Fruit fly (Drosophila melanogaster) whole organism, embryonic: Measurements from ENCODE around the gene Hmr.
A peak's percentile ranks its signal among the peaks of the same experiment; 100 is the strongest.

Experiments used
- CG10209 ChIP-seq: fragments of 200-800 bp; sonication (Bioruptor generic); optimal IDR thresholded peaks from 3 replicates; lab custom pipeline; 2017; ENCODE audit warnings: missing biosample characterization, mild to moderate bottlenecking, missing genetic modification characterization, missing genetic modification reagents
- CG10366 ChIP-seq: fragments of 200-800 bp; sonication (Bioruptor generic); IDR thresholded peaks from 2 replicates; pipeline ENCODE4 v1.3.6; 2022; ENCODE audit warnings: missing biosample characterization, missing genetic modification characterization
- CG11695 ChIP-seq: fragments of 200-800 bp; sonication (Bioruptor generic); IDR thresholded peaks from 3 replicates; pipeline ENCODE4 v1.3.6; 2022; ENCODE audit warnings: missing biosample characterization, missing genetic modification characterization
- CG12769 ChIP-seq: fragments of 200-800 bp; sonication (Bioruptor generic); optimal IDR thresholded peaks from 2 replicates; lab custom pipeline; 2019; ENCODE audit warnings: missing biosample characterization, mild to moderate bottlenecking, missing genetic modification characterization, moderate library complexity
- CG13287 ChIP-seq: fragments of 200-800 bp; sonication (Bioruptor generic); IDR thresholded peaks from 2 replicates; pipeline ENCODE4 v1.3.6; 2022; ENCODE audit warnings: missing biosample characterization, missing genetic modification characterization; ENCODE audit not compliant: partially characterized antibody
- CG16813 ChIP-seq: fragments of 200-800 bp; sonication (Bioruptor generic); IDR thresholded peaks from 3 replicates; pipeline ENCODE4 v1.3.6; 2022; ENCODE audit warnings: missing biosample characterization, missing genetic modification characterization; ENCODE audit not compliant: partially characterized antibody
- CG17361 ChIP-seq: fragments of 200-800 bp; sonication (Bioruptor generic); IDR thresholded peaks from 3 replicates; pipeline ENCODE4 v1.3.6; 2022; ENCODE audit warnings: missing biosample characterization, missing genetic modification characterization
- CG17829 ChIP-seq: fragments of 200-800 bp; optimal IDR thresholded peaks from 2 replicates; lab custom pipeline; 2019; ENCODE audit warnings: missing biosample characterization, mild to moderate bottlenecking, missing genetic modification characterization, moderate library complexity
- CG18262 ChIP-seq: fragments of 200-800 bp; optimal IDR thresholded peaks from 3 replicates; lab custom pipeline; 2019; ENCODE audit warnings: missing biosample characterization, mild to moderate bottlenecking, missing genetic modification characterization, moderate library complexity
- CG18619 ChIP-seq: fragments of 200-800 bp; sonication (Bioruptor generic); optimal IDR thresholded peaks from 3 replicates; lab custom pipeline; 2017; ENCODE audit warnings: missing biosample characterization, mild to moderate bottlenecking, missing genetic modification characterization
- CG31388 ChIP-seq: fragments of 200-800 bp; sonication (Bioruptor generic); optimal IDR thresholded peaks from 2 replicates; lab custom pipeline; 2016; ENCODE audit warnings: missing biosample characterization, missing genetic modification characterization
- CG6689 ChIP-seq: fragments of 200-800 bp; sonication (Bioruptor generic); IDR thresholded peaks from 2 replicates; pipeline ENCODE4 v1.3.6; 2022; ENCODE audit warnings: missing biosample characterization, missing genetic modification characterization
- CG7357 ChIP-seq: fragments of 200-800 bp; sonication (Bioruptor generic); IDR thresholded peaks from 3 replicates; pipeline ENCODE4 v1.3.6; 2022; ENCODE audit warnings: missing biosample characterization, missing genetic modification characterization
- CG8281 ChIP-seq: fragments of 200-800 bp; sonication (Bioruptor generic); optimal IDR thresholded peaks from 2 replicates; lab custom pipeline; 2018; ENCODE audit warnings: missing biosample characterization, mild to moderate bottlenecking, missing genetic modification characterization, moderate library complexity
- CG9817 ChIP-seq: fragments of 200-800 bp; sonication (Bioruptor generic); optimal IDR thresholded peaks from 2 replicates; lab custom pipeline; 2018; ENCODE audit warnings: missing biosample characterization, mild to moderate bottlenecking, missing genetic modification characterization, moderate library complexity
- CHES-1-like ChIP-seq: fragments of 200-800 bp; sonication (Bioruptor generic); optimal IDR thresholded peaks from 2 replicates; lab custom pipeline; 2016; ENCODE audit warnings: missing biosample characterization, missing genetic modification characterization
- Hmx ChIP-seq: fragments of 200-800 bp; sonication (Bioruptor generic); optimal IDR thresholded peaks from 2 replicates; lab custom pipeline; 2016; ENCODE audit warnings: missing biosample characterization, missing genetic modification characterization
- Hr3 ChIP-seq: fragments of 200-800 bp; sonication (Bioruptor generic); optimal IDR thresholded peaks from 3 replicates; lab custom pipeline; 2016; ENCODE audit warnings: missing biosample characterization, missing genetic modification characterization
- Hsf ChIP-seq: fragments of 200-800 bp; sonication (Bioruptor generic); optimal IDR thresholded peaks from 3 replicates; lab custom pipeline; 2016; ENCODE audit warnings: missing biosample characterization, missing genetic modification characterization
- Jarid2 ChIP-seq: fragments of 200-800 bp; sonication (Bioruptor generic); optimal IDR thresholded peaks from 3 replicates; lab custom pipeline; 2017; ENCODE audit warnings: mild to moderate bottlenecking, missing biosample characterization, missing genetic modification reagents, missing genetic modification characterization
- Lhr ChIP-seq: fragments of 200-800 bp; sonication (Bioruptor generic); optimal IDR thresholded peaks from 3 replicates; lab custom pipeline; 2017; ENCODE audit warnings: mild to moderate bottlenecking, missing biosample characterization, missing genetic modification reagents, missing genetic modification characterization
- Myb ChIP-seq: fragments of 200-800 bp; sonication (Bioruptor generic); optimal IDR thresholded peaks from 2 replicates; lab custom pipeline; 2016; ENCODE audit warnings: missing biosample characterization, missing genetic modification characterization
- NK7.1 ChIP-seq: fragments of 200-800 bp; sonication (Bioruptor generic); optimal IDR thresholded peaks from 3 replicates; lab custom pipeline; 2016; ENCODE audit warnings: missing biosample characterization, missing genetic modification characterization
- Scr ChIP-seq: fragments of 200-800 bp; sonication (Bioruptor generic); IDR thresholded peaks from 2 replicates; pipeline ENCODE4 v1.3.6; 2022; ENCODE audit warnings: missing biosample characterization, missing genetic modification characterization; ENCODE audit not compliant: partially characterized antibody
- Side ChIP-seq: fragments of 200-800 bp; sonication (Bioruptor generic); optimal IDR thresholded peaks from 2 replicates; lab custom pipeline; 2016; ENCODE audit warnings: missing biosample characterization, missing genetic modification characterization
- al ChIP-seq: fragments of 200-800 bp; sonication (Bioruptor generic); IDR thresholded peaks from 2 replicates; pipeline ENCODE4 v1.3.6; 2022; ENCODE audit warnings: missing biosample characterization, missing genetic modification characterization
- ap ChIP-seq: fragments of 200-800 bp; sonication (Bioruptor generic); IDR thresholded peaks from 2 replicates; pipeline ENCODE4 v1.3.6; 2022; ENCODE audit warnings: missing biosample characterization, missing genetic modification characterization
- bab2 ChIP-seq: fragments of 200-800 bp; sonication (Bioruptor generic); optimal IDR thresholded peaks from 2 replicates; lab custom pipeline; 2016; ENCODE audit warnings: missing biosample characterization, missing genetic modification characterization
- br ChIP-seq: fragments of >200 bp; optimal IDR thresholded peaks from 2 replicates; lab custom pipeline; 2017
- cg ChIP-seq: fragments of 200-800 bp; sonication (Bioruptor generic); optimal IDR thresholded peaks from 3 replicates; lab custom pipeline; 2019; ENCODE audit warnings: missing biosample characterization, mild to moderate bottlenecking, missing genetic modification characterization, moderate library complexity
- crc ChIP-seq: fragments of 200-800 bp; sonication (Bioruptor generic); optimal IDR thresholded peaks from 2 replicates; lab custom pipeline; 2016; ENCODE audit warnings: missing biosample characterization, missing genetic modification characterization
- dati ChIP-seq: fragments of 200-800 bp; sonication (Bioruptor generic); IDR thresholded peaks from 2 replicates; pipeline ENCODE4 v1.3.6; 2022; ENCODE audit warnings: missing biosample characterization, missing genetic modification characterization
- exex ChIP-seq: fragments of 200-800 bp; sonication (Bioruptor generic); optimal IDR thresholded peaks from 4 replicates; lab custom pipeline; 2018; ENCODE audit warnings: missing biosample characterization, mild to moderate bottlenecking, missing genetic modification characterization, moderate library complexity
- fu2 ChIP-seq: fragments of 200-800 bp; sonication (Bioruptor generic); optimal IDR thresholded peaks from 2 replicates; lab custom pipeline; 2016; ENCODE audit warnings: missing biosample characterization, missing genetic modification characterization
- gcm2 ChIP-seq: fragments of 200-800 bp; sonication (Bioruptor generic); optimal IDR thresholded peaks from 2 replicates; lab custom pipeline; 2016; ENCODE audit warnings: missing biosample characterization, missing genetic modification characterization
- insv ChIP-seq, 2 experiments: fragments of 200-800 bp; sonication (Bioruptor generic); optimal IDR thresholded peaks; 3 replicates each; lab custom pipeline; 2016 to 2018; ENCODE audit warnings: missing biosample characterization in 2 of 2, missing genetic modification characterization in 2 of 2
- kni ChIP-seq: fragments of 200-800 bp; sonication (Bioruptor generic); optimal IDR thresholded peaks from 3 replicates; lab custom pipeline; 2017; ENCODE audit warnings: mild to moderate bottlenecking, missing biosample characterization, missing genetic modification reagents, missing genetic modification characterization
- lbe ChIP-seq: fragments of 200-800 bp; sonication (Bioruptor generic); optimal IDR thresholded peaks from 2 replicates; lab custom pipeline; 2016; ENCODE audit warnings: missing biosample characterization, mild to moderate bottlenecking, missing genetic modification characterization
- onecut ChIP-seq: fragments of 200-800 bp; sonication (Bioruptor generic); IDR thresholded peaks from 2 replicates; pipeline ENCODE4 v1.3.6; 2022; ENCODE audit warnings: missing biosample characterization, missing genetic modification characterization
- otp ChIP-seq: fragments of 200-800 bp; sonication (Bioruptor generic); IDR thresholded peaks from 3 replicates; pipeline ENCODE4, ENCODE4 v1.3.6; 2022; ENCODE audit warnings: missing biosample characterization, missing genetic modification characterization
- rib ChIP-seq: fragments of 200-800 bp; sonication (Bioruptor generic); IDR thresholded peaks from 2 replicates; pipeline ENCODE4 v1.3.6; 2022; ENCODE audit warnings: missing biosample characterization, missing genetic modification characterization
- sc ChIP-seq, 3 experiments: fragments of >200 bp in 2 of 3; fragments of 200-800 bp in 1 of 3; sonication (Bioruptor generic) in 1 of 3; optimal IDR thresholded peaks; 2 replicates in 2 of 3; 3 replicates in 1 of 3; lab custom pipeline; 2017; ENCODE audit warnings: mild to moderate bottlenecking in 1 of 3, missing biosample characterization in 1 of 3, missing genetic modification characterization in 1 of 3, missing genetic modification reagents in 1 of 3
- slbo ChIP-seq: fragments of 200-800 bp; sonication (Bioruptor generic); IDR thresholded peaks from 2 replicates; pipeline ENCODE4 v1.3.6; 2022; ENCODE audit warnings: missing biosample characterization, missing genetic modification characterization
- ssp ChIP-seq: fragments of 200-800 bp; sonication (Bioruptor generic); IDR thresholded peaks from 2 replicates; pipeline ENCODE4 v1.3.6; 2022; ENCODE audit warnings: missing biosample characterization, missing genetic modification characterization
- tap ChIP-seq: fragments of 200-800 bp; optimal IDR thresholded peaks from 3 replicates; lab custom pipeline; 2019; ENCODE audit warnings: missing biosample characterization, mild to moderate bottlenecking, missing genetic modification characterization, moderate library complexity
- unc-4 ChIP-seq: fragments of 200-800 bp; sonication (Bioruptor generic); IDR thresholded peaks from 2 replicates; pipeline ENCODE4 v1.3.6; 2022; ENCODE audit warnings: missing biosample characterization, missing genetic modification characterization; ENCODE audit not compliant: partially characterized antibody
- vfl ChIP-seq: fragments of 200-800 bp; sonication (Bioruptor generic); optimal IDR thresholded peaks from 2 replicates; lab custom pipeline; 2016; ENCODE audit warnings: missing biosample characterization, missing genetic modification characterization
- vvl ChIP-seq: fragments of 200-800 bp; sonication (Bioruptor generic); IDR thresholded peaks from 2 replicates; pipeline ENCODE4 v1.3.6; 2022; ENCODE audit warnings: missing biosample characterization, missing genetic modification characterization
- zen ChIP-seq: fragments of 200-800 bp; sonication (Bioruptor generic); optimal IDR thresholded peaks from 3 replicates; lab custom pipeline; 2018; ENCODE audit warnings: missing biosample characterization, mild to moderate bottlenecking, missing genetic modification characterization, moderate library complexity

Hmr gene

DNA sequence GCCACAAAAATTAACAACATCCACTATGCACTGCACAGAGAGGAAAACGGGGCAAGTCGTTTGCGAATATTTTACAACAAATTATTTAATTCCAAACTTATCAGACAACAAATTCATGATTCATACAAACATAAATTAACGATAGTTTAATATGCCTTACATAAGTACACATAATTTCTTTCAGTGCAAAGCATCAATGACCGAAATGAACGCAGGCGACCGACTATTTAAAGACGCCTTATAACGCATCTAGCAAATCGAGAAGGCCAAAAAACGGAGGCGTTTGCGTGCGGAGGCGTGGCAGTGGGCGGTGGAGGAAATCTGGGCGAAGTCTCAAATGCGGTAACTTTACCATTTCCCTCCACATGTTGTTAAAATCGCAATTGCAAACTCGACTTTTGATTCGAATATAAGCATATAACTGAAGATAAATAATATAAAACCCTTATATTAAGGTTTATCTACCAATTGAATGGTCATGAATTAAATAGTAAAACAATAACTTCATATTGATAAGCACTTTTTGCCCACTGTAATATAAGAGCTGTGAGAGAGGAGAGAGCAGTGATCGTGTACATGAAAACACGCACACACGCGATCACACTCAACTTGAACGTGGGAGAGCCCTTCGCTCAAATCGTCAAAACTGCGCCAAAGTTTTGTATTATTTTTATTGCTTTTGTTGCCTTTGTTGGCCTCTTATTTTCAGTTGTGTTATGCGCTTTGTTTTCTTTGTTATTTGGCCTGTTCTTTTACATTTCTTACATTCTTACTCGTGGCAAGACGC lies 48.4 kb downstream of the Hmr start (continued):
- peak; percentile 93 for TF ChIP-seq CG17829 (tag; lab: Kevin White, UChicago)
- TF ChIP-seq insv (GFP tag; optimal IDR thresholded peaks at IDR 0.05; lab: Kevin White, UChicago) = no peak
- no peak for TF ChIP-seq rib (GFP tag; lab: Robert Waterston, UW)
- peak; percentile 79 for TF ChIP-seq ssp (GFP tag; lab: Robert Waterston, UW)
- peak; percentile 94 for TF ChIP-seq vvl (GFP tag; lab: Robert Waterston, UW)
- TF ChIP-seq dati = peak; percentile 68; the same call in 1 of the 2 replicates
- TF ChIP-seq zen (tag; lab: Kevin White, UChicago) = peak; percentile 67
- TF ChIP-seq lbe = peak; percentile 81
- peak; percentile 80 for TF ChIP-seq crc (GFP tag; lab: Kevin White, UChicago)
- peak; percentile 95 for TF ChIP-seq CG18262 (tag; lab: Kevin White, UChicago)
- peak; percentile 38 for TF ChIP-seq exex (tag; lab: Kevin White, UChicago)
- peak; percentile 89 for TF ChIP-seq Hsf (GFP tag; lab: Kevin White, UChicago)
- TF ChIP-seq Lhr (GFP tag; lab: Kevin White, UChicago) = peak; percentile 78
- TF ChIP-seq cg (GFP tag; lab: Kevin White, UChicago) = peak; percentile 21
- TF ChIP-seq kni (GFP tag; lab: Kevin White, UChicago) = no peak
- TF ChIP-seq Scr (GFP tag; lab: Robert Waterston, UW) = no peak
- TF ChIP-seq CG11695 (GFP tag; lab: Robert Waterston, UW) = peak; percentile 79
- TF ChIP-seq gcm2 (GFP tag; lab: Kevin White, UChicago) = no peak
- peak; percentile 88 for TF ChIP-seq CG12769
- TF ChIP-seq CG7357 (GFP tag; lab: Robert Waterston, UW) = peak; percentile 80
- peak; percentile 85 for TF ChIP-seq CG10209
- TF ChIP-seq Hr3 (GFP tag; lab: Kevin White, UChicago) = peak; percentile 85
- TF ChIP-seq CG17361 (GFP tag; lab: Robert Waterston, UW) = peak; percentile 98
- TF ChIP-seq br (lab: Kevin White, UChicago) = no peak
- peak; percentile 92 for TF ChIP-seq tap (tag; lab: Kevin White, UChicago)
- peak; percentile 82 for TF ChIP-seq CG18619
- TF ChIP-seq sc (optimal IDR thresholded peaks at IDR 0.05; lab: Kevin White, UChicago) = no peak
- TF ChIP-seq sc (GFP tag; optimal IDR thresholded peaks at IDR 0.05; lab: Kevin White, UChicago) = peak; percentile 81
- TF ChIP-seq slbo (GFP tag; lab: Robert Waterston, UW) = peak; percentile 77
- TF ChIP-seq bab2 (GFP tag; lab: Kevin White, UChicago) = peak; percentile 92
- no peak for TF ChIP-seq unc-4
- TF ChIP-seq Hmx (GFP tag; lab: Kevin White, UChicago) = peak; percentile 73
- no peak for TF ChIP-seq Jarid2 (GFP tag; lab: Kevin White, UChicago)
- no peak for TF ChIP-seq CG16813 (GFP tag; lab: Robert Waterston, UW)
- TF ChIP-seq onecut (GFP tag; lab: Robert Waterston, UW) = peak; percentile 83
- peak; percentile 89 for TF ChIP-seq ap (GFP tag; lab: Robert Waterston, UW)
- peak; percentile 57 for TF ChIP-seq vfl (GFP tag; lab: Kevin White, UChicago)
- TF ChIP-seq CG31388 = peak; percentile 50
- TF ChIP-seq CG10366 (GFP tag; lab: Robert Waterston, UW) = peak; percentile 91
- peak; percentile 84 for TF ChIP-seq Side (GFP tag; lab: Kevin White, UChicago)
- peak; percentile 76 for TF ChIP-seq fu2 (GFP tag; lab: Kevin White, UChicago)
- TF ChIP-seq NK7.1 = peak; percentile 82
- peak; percentile 72 for TF ChIP-seq CG8281 (tag; lab: Kevin White, UChicago)
- TF ChIP-seq Myb (GFP tag; lab: Kevin White, UChicago) = peak; percentile 67
- TF ChIP-seq CHES-1-like (GFP tag; lab: Kevin White, UChicago) = peak; percentile 78
- peak; percentile 89 for TF ChIP-seq otp (GFP tag; lab: Robert Waterston, UW)
- peak; percentile 85 for TF ChIP-seq CG9817 (tag; lab: Kevin White, UChicago)
- no peak for TF ChIP-seq CG13287
- peak; percentile 91 for TF ChIP-seq CG6689
- TF ChIP-seq al (GFP tag; lab: Robert Waterston, UW) = peak; percentile 63; the same call in 1 of the 2 replicates
